Worm (Caenorhabditis elegans): ENCODE measurements around the gene F58E6.8.

The F58E6.8 gene

DNA sequence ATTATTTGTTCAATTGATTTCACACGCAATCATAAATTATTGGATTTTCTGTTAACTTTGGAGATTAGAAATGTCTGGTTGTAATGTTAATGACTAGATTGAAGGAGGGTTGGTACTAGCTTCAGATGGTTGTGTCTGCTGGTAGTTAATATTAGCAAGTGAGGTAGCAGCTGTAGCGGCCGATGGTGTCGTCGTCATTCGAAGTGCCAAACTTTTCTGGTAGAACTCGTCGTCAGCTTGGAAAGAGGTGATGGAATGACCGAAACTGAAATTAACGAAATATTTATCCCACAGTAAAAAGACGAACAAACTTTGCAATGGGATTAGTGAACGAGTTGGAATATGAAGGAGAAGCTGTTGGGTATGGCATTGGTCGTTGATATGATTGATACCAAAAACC, 8.9 kb upstream of the F58E6.8 start:
- TF ChIP-seq scrt-1 (GFP tag; IDR thresholded peaks at IDR 0.05) (no peak), hmbx-1 (tag; optimal IDR thresholded peaks at IDR 0.05) (no peak), B0310.2 (tag; optimal IDR thresholded peaks at IDR 0.05) (no peak), pes-1 (GFP tag; IDR thresholded peaks at IDR 0.05) (no peak), aly-1 (tag; optimal IDR thresholded peaks at IDR 0.05) (no peak), ceh-36 (tag; optimal IDR thresholded peaks at IDR 0.05) (no peak), sea-1 (GFP tag; conservative IDR thresholded peaks at IDR 0.05) (no peak), hmg-4 (GFP tag; optimal IDR thresholded peaks at IDR 0.05) (no peak), tra-4 (tag; optimal IDR thresholded peaks at IDR 0.05) (no peak), ets-7 (tag; optimal IDR thresholded peaks at IDR 0.05) (no peak), ceh-13 (GFP tag; optimal IDR thresholded peaks at IDR 0.05) (no peak)

DNA sequence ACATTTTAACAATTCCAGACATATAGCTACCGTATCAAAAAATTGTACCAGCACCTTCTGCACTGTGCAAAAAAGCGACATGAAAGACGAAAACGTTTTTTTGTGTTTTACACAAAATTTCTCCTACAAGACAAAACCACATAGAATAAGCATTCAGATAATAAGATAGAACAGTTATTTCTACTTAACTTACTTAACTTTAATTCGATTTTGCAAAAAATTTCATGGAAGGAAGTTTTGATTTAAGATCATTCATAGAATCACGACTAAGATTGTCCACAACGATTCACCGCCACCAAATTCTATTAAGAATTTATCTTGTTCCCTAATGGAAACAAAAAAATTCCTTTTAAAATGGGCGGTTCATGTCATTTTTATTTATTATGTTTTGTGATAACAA, 8.1 kb upstream of the F58E6.8 start:
- TF ChIP-seq hmg-4 (GFP tag; optimal IDR thresholded peaks at IDR 0.05), result no peak

DNA sequence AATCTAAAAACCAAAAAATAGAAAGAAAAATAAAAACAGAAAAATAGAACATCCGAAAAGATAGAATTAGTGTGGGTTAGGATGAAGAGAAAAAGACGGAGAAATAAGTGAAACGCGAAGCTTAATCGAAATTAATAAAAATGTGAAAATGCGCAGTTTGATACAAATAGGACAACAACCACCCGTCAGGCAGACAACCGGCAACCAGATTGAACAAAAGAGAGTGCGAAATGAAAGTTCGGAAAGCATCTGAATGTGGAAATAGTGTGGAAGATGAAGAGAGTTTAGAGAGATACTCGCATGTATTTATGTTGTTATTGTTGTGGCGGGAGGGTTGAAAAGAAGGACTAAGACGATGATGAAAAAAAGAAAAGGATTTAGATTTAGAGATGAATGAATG, 2.8 kb upstream of the F58E6.8 start:
- TF ChIP-seq ceh-13 (GFP tag; optimal IDR thresholded peaks at IDR 0.05), result no peak
- TF ChIP-seq scrt-1 (GFP tag; IDR thresholded peaks at IDR 0.05), result no peak
- no peak for TF ChIP-seq hmg-4 (GFP tag; optimal IDR thresholded peaks at IDR 0.05)

DNA sequence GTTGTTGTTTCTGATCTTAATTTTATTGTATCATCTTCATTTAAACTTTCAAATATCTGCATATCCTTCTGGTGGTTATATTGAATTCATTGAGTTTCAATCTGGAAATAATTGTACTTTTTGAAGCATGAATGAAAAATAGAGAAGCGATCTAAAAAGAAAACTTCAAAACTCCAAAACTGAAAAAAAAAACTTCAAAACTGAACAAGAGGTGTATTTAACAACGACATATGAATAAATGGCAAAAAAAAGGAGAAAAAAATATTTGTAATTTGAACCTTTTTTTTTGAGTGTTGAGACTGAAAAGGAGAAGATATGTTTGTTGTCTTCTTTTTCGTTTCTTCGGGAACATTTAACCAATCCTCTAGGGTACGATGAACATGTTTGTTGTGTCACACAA, 2.3 kb upstream of the F58E6.8 start, which contains the start of gene F58E6.11:
Gene F58E6.11 (minus strand): TSS at position 101 of the 400 bp plus-strand sequence.
- TF ChIP-seq ceh-13 (GFP tag; optimal IDR thresholded peaks at IDR 0.05) (no peak), hmbx-1 (tag; optimal IDR thresholded peaks at IDR 0.05) (no peak), flt-1 (GFP tag; IDR thresholded peaks at IDR 0.05) (no peak), tbx-37 (GFP tag; conservative IDR thresholded peaks at IDR 0.05) (no peak)

DNA sequence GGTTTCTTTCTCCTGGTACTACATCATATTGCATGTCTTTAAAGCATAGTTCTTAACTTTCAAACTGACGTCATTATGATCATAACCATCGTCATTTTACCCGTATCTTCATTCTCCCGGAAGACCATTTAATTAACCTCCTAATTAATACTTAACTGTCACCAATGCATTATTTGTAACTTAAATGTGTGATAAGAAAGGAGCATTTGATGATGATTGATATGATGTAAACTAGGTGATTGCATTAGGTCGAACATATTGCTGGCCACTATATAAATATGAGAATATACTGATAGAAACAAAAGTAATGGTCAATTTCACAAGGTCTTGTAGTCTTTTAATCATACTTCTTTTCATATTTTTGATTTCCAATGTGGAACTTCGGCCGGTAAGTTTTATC, 617 bp upstream of the F58E6.8 start, which contains the start of gene hrg-3:
Gene hrg-3 (plus strand): TSS at position 227 of the 400 bp plus-strand sequence.
- no peak for TF ChIP-seq F13C5.2 (tag; optimal IDR thresholded peaks at IDR 0.05)
- no peak for TF ChIP-seq scrt-1 (GFP tag; IDR thresholded peaks at IDR 0.05)
- TF ChIP-seq aly-1 (tag; optimal IDR thresholded peaks at IDR 0.05), result no peak
- no peak for TF ChIP-seq hmbx-1 (tag; optimal IDR thresholded peaks at IDR 0.05)
- TF ChIP-seq ceh-36 (tag; optimal IDR thresholded peaks at IDR 0.05), result no peak
- no peak for TF ChIP-seq ceh-13 (GFP tag; optimal IDR thresholded peaks at IDR 0.05)

DNA sequence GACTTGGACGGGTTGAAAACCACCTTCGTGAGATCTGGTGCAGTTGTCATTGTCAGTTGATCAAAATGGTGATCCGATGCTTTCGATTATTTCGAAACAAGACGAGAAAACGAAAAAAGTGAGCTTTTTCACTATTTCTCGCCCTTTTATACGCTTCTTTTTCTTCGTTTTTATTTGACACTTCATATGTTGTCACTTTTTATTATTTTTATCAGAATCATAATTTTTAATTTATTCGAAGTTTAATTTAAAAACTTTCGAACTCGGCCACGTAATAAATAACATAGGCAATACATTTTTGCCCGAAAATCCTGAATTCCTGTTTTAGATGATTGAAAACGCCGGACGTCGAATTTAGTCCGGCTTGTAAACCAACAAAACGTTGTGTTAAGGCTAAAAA, 1.2 kb downstream of the F58E6.8 start, which contains the start of gene F58E6.5:
Gene F58E6.5 (minus strand): TSS at position 101 of the 400 bp plus-strand sequence.
- TF ChIP-seq tbx-37 (GFP tag; conservative IDR thresholded peaks at IDR 0.05) (no peak), sea-1 (GFP tag; conservative IDR thresholded peaks at IDR 0.05) (no peak), flt-1 (GFP tag; IDR thresholded peaks at IDR 0.05) (no peak), pes-1 (GFP tag; IDR thresholded peaks at IDR 0.05) (no peak), hnd-1 (tag; optimal IDR thresholded peaks at IDR 0.05) (no peak), B0310.2 (tag; optimal IDR thresholded peaks at IDR 0.05) (no peak), aly-1 (tag; optimal IDR thresholded peaks at IDR 0.05) (no peak), ets-7 (tag; optimal IDR thresholded peaks at IDR 0.05) (no peak)

DNA sequence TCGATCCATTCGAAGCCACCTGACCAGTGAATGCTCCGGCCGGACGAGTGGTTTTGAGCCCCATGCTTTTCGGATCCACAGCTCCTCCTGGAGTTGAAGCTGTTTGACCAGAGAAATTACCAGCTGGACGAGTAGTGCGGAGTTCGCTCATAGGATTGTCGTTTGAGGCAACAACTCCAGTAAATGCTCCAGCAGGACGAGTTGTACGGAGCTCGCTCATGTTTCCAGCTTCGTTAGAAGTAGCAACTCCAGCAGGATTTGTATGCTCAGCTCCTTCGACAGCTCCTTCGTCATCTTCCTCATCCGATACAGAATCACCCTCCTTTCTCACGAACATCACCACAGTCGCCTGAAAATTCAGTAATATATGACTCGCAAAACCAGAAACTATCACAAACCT, 2.1 kb downstream of the F58E6.8 start:
- TF ChIP-seq hmbx-1 (tag; optimal IDR thresholded peaks at IDR 0.05), result no peak
- TF ChIP-seq F13C5.2 (tag; optimal IDR thresholded peaks at IDR 0.05), result no peak
- TF ChIP-seq scrt-1 (GFP tag; IDR thresholded peaks at IDR 0.05), result no peak
- TF ChIP-seq ceh-13 (GFP tag; optimal IDR thresholded peaks at IDR 0.05), result no peak
- TF ChIP-seq B0310.2 (tag; optimal IDR thresholded peaks at IDR 0.05), result no peak

DNA sequence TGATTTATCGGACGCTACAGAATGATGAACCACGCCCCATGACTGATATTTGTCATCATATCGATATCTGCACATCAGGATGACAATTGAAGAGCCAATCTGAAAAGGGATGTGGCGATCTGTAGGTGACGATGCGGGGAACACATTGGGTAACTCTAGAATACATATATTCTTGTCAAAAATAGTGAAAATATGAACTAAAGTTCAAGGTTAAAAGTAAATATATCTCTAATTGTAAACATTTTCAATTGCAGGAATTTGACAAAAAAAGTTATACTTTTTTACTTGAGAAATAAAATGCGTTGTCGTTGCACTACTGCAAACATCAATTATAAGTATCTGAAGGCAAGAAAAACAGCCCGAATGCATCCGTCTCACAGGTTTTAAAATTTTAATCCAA, 2.7 kb downstream of the F58E6.8 start, which contains the start of gene F58E6.6:
Gene F58E6.6 (minus strand): TSS at position 101 of the 400 bp plus-strand sequence.
- no peak for TF ChIP-seq hmbx-1 (tag; optimal IDR thresholded peaks at IDR 0.05)
- no peak for TF ChIP-seq hmg-4 (GFP tag; optimal IDR thresholded peaks at IDR 0.05)
- no peak for TF ChIP-seq ets-7 (tag; optimal IDR thresholded peaks at IDR 0.05)
- no peak for TF ChIP-seq tbx-11 (GFP tag; IDR thresholded peaks at IDR 0.05)
- TF ChIP-seq ceh-13 (GFP tag; optimal IDR thresholded peaks at IDR 0.05), result no peak
- TF ChIP-seq tra-4 (tag; optimal IDR thresholded peaks at IDR 0.05), result no peak
- TF ChIP-seq tbx-37 (GFP tag; conservative IDR thresholded peaks at IDR 0.05), result no peak
- TF ChIP-seq aly-1 (tag; optimal IDR thresholded peaks at IDR 0.05), result no peak
- TF ChIP-seq scrt-1 (GFP tag; IDR thresholded peaks at IDR 0.05), result no peak
- no peak for TF ChIP-seq ama-1 (optimal IDR thresholded peaks at IDR 0.05)
- no peak for TF ChIP-seq flt-1 (GFP tag; IDR thresholded peaks at IDR 0.05)
- TF ChIP-seq ceh-36 (tag; optimal IDR thresholded peaks at IDR 0.05), result no peak
- no peak for TF ChIP-seq sea-1 (GFP tag; conservative IDR thresholded peaks at IDR 0.05)
- TF ChIP-seq F13C5.2 (tag; optimal IDR thresholded peaks at IDR 0.05), result no peak
- TF ChIP-seq B0310.2 (tag; optimal IDR thresholded peaks at IDR 0.05), result no peak
- no peak for TF ChIP-seq pes-1 (GFP tag; IDR thresholded peaks at IDR 0.05)
- no peak for TF ChIP-seq hnd-1 (tag; optimal IDR thresholded peaks at IDR 0.05)

DNA sequence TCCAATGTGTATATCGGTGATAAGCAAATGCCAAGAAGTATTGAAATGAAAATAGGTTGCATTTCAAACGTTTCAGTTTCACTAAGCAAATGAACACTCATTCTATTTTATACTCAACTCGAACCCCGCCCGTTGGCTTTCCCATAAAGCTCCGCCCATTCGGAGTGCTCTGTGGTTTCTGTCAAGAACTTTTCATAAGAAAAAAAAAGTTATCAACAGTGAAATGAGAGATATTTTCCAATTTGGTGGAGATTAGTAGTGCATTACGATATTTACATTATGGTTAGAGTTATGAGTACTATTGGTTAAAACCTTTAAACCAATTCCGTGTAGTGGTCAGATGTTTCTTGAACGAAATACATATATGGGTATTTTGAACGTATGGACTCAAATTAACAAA, 5.3 kb downstream of the F58E6.8 start, which contains the start of gene F58E6.4:
Gene F58E6.4 (minus strand): TSS at position 101 of the 400 bp plus-strand sequence.
- no peak for TF ChIP-seq flt-1 (GFP tag; IDR thresholded peaks at IDR 0.05)
- TF ChIP-seq B0310.2 (tag; optimal IDR thresholded peaks at IDR 0.05), result no peak
- TF ChIP-seq tbx-11 (GFP tag; IDR thresholded peaks at IDR 0.05), result no peak
- no peak for TF ChIP-seq ceh-36 (tag; optimal IDR thresholded peaks at IDR 0.05)
- TF ChIP-seq ets-7 (tag; optimal IDR thresholded peaks at IDR 0.05), result no peak
- TF ChIP-seq hnd-1 (tag; optimal IDR thresholded peaks at IDR 0.05), result no peak
- no peak for TF ChIP-seq tra-4 (tag; optimal IDR thresholded peaks at IDR 0.05)
- TF ChIP-seq pes-1 (GFP tag; IDR thresholded peaks at IDR 0.05), result no peak
- no peak for TF ChIP-seq aly-1 (tag; optimal IDR thresholded peaks at IDR 0.05)
- no peak for TF ChIP-seq hmg-4 (GFP tag; optimal IDR thresholded peaks at IDR 0.05)
- TF ChIP-seq sea-1 (GFP tag; conservative IDR thresholded peaks at IDR 0.05), result no peak
- TF ChIP-seq tbx-37 (GFP tag; conservative IDR thresholded peaks at IDR 0.05), result no peak
- TF ChIP-seq scrt-1 (GFP tag; IDR thresholded peaks at IDR 0.05), result no peak

All from whole organism, early embryonic.